Worm (Caenorhabditis elegans): ENCODE measurements around the gene ZC449.5.

The ZC449.5 gene

DNA sequence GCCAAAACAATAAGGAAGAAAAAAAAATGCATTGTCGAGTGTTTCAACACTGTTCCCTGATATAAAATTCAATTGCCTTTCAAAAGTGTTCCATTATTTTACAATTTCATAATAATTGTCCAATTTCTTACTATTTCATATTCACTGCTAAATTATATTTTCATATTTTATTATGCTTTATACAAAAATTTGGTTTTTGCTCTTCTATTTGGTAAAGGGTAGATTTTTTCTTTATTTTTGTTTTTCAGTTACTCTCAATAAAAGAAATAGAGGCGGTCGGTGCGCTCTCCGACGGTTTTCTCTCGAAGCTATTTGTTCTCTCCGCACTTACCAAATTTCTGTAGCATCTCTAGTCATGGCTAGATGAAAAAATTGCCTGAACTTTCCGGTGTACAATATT is 20.0 kb downstream of the ZC449.5 start, which contains the start of gene sek-3:
sek-3 (plus strand) TSS at position 301 of the 400 bp plus-strand sequence.
- no peak for TF ChIP-seq him-1 (tag; optimal IDR thresholded peaks at IDR 0.05)
- TF ChIP-seq W03F9.2 (tag; optimal IDR thresholded peaks at IDR 0.05): no peak
- TF ChIP-seq dao-5 (tag; optimal IDR thresholded peaks at IDR 0.05): no peak

DNA sequence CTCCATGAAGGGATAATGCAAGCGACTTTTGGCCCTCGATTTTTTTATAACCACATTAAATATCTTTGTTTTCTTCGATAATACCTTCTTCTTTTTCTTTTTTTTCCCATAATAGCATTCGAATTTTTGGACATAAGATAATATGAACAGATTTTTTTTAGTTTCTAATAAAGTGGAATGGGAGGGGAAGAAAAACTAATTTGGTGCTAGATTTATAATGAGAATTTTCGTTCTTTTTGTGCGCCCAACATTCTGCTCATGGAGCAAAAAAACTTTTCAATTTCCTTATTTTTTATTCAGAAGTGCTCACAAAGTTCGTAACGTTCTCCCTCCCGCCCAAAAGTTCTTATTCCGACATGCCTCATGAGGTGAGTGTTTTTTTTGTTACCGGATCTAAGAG is 21.8 kb downstream of the ZC449.5 start, which contains the start of gene ZC449.8:
ZC449.8 (plus strand) TSS at position 301 of the 400 bp plus-strand sequence.
- TF ChIP-seq W03F9.2 (tag; optimal IDR thresholded peaks at IDR 0.05): no peak
- TF ChIP-seq him-1 (tag; optimal IDR thresholded peaks at IDR 0.05): no peak
- no peak for TF ChIP-seq dao-5 (tag; optimal IDR thresholded peaks at IDR 0.05)

DNA sequence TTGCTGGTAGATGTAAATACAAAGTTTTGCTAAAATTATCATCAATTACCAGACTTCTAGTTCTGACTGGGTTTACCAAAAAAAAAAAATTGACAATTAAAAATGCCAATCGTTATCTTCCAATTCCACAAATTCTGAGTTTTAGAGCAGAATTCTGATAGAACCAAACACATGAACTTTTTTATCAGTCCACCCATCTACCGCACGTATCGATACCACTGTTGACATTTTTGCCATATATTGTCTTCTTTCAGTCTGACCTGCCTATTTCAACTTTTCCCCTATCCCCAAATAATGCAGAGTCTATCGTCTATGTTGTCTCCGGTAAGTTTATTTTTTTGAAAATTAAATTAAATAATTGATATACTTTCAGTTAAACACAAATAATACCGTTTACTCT is 23.7 kb downstream of the ZC449.5 start, which contains the start of gene ZC449.7:
ZC449.7 (plus strand) TSS at position 249 of the 400 bp plus-strand sequence.
- TF ChIP-seq dao-5 (tag; optimal IDR thresholded peaks at IDR 0.05) (no peak), him-1 (tag; optimal IDR thresholded peaks at IDR 0.05) (no peak)

- TF ChIP-seq dao-5 (tag; optimal IDR thresholded peaks at IDR 0.05) (no peak), him-1 (tag; optimal IDR thresholded peaks at IDR 0.05) (no peak), W03F9.2 (tag; optimal IDR thresholded peaks at IDR 0.05) (no peak)
Observed at ce11 chrX:5009000-5009399, 28.6 kb downstream of the ZC449.5 start, which contains the start of gene hsd-3. Gene hsd-3, plus strand, starts transcription at chrX:5009300.

ce11 chrX:5006972-5007371 is 30.6 kb downstream of the ZC449.5 start:
- TF ChIP-seq W03F9.2 (tag; optimal IDR thresholded peaks at IDR 0.05) (no peak), him-1 (tag; optimal IDR thresholded peaks at IDR 0.05) (no peak), dao-5 (tag; optimal IDR thresholded peaks at IDR 0.05) (no peak)

- TF ChIP-seq W03F9.2 (tag; optimal IDR thresholded peaks at IDR 0.05): no peak
- TF ChIP-seq him-1 (tag; optimal IDR thresholded peaks at IDR 0.05): no peak
- TF ChIP-seq dao-5 (tag; optimal IDR thresholded peaks at IDR 0.05): no peak
Observed at ce11 chrX:5004940-5005339, 32.6 kb downstream of the ZC449.5 start, which contains the start of gene hsd-2. Gene hsd-2, plus strand, starts transcription at chrX:5005240.

ce11 chrX:4998875-4999274 is 38.7 kb downstream of the ZC449.5 start, which contains the start of gene set-30:
Gene set-30, plus strand, starts transcription at chrX:4999270.
- TF ChIP-seq dao-5 (tag; optimal IDR thresholded peaks at IDR 0.05) (no peak), him-1 (tag; optimal IDR thresholded peaks at IDR 0.05) (no peak), W03F9.2 (tag; optimal IDR thresholded peaks at IDR 0.05) (no peak)

DNA sequence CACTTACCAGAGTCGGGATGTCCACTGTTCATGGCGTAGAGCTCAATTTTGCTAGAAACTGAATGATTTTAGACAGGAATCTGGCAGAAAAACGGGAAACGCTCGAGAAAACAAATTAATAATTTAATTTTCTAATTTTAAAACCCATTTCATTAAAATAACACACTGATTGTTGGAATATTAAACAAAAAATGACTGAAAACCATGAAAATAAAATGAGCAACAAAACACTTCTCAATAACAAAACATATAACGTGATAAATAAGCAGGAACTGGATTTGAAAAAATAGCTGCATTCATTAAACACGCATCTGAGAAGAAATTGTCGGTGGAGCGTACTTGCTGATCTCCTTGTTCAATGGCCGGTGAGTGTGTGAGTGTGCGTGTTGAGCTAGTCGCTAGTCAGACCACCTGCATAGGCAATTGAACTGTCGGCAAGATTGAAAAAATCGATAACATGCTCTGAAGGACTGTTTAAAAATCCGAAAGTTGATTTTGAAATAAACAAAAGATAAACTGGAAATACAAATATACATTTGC is 40.0 kb downstream of the ZC449.5 start, which contains the start of gene ZC8.6:
ZC8.6 (minus strand) TSS at position 51 of the 540 bp plus-strand sequence.
- TF ChIP-seq him-1 (tag; optimal IDR thresholded peaks at IDR 0.05) (no peak), dao-5 (tag; optimal IDR thresholded peaks at IDR 0.05) (no peak), W03F9.2 (tag; optimal IDR thresholded peaks at IDR 0.05) (no peak)

- TF ChIP-seq him-1 (tag; optimal IDR thresholded peaks at IDR 0.05) (no peak), dao-5 (tag; optimal IDR thresholded peaks at IDR 0.05) (no peak)
Observed at ce11 chrX:4992523-4992922, 45.0 kb downstream of the ZC449.5 start.

DNA sequence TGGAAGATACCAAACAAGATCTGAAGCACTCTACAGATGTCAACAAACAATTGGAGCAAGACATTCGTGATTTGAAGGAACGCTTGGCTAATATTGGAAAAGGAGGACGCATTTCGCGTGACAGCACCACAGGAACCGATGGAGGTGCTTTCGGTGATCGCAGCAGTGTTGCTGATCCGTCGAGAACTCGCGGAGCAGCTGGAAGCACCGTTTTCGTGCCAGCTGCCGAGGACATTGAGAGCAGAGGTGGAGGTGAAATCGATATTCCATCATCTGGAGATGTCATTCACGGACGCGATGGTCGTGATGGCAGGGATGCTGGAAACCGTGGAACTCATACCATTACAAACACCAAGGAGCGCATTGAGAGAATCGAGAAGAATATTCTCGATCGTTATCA is 50.0 kb downstream of the ZC449.5 start:
- TF ChIP-seq him-1 (tag; optimal IDR thresholded peaks at IDR 0.05) (no peak), W03F9.2 (tag; optimal IDR thresholded peaks at IDR 0.05) (no peak), dao-5 (tag; optimal IDR thresholded peaks at IDR 0.05) (no peak)

- TF ChIP-seq dao-5 (tag; optimal IDR thresholded peaks at IDR 0.05): no peak
- TF ChIP-seq him-1 (tag; optimal IDR thresholded peaks at IDR 0.05): no peak
- no peak for TF ChIP-seq W03F9.2 (tag; optimal IDR thresholded peaks at IDR 0.05)
Observed at ce11 chrX:4986354-4986753, 51.2 kb downstream of the ZC449.5 start.

Measured in whole organism, L4/young adult.